Fruit fly (Drosophila melanogaster) whole organism, embryonic: ENCODE results near the gene tub.

Experiments used
- CG14667 ChIP-seq: fragments of 200-800 bp; sonication (Bioruptor generic); IDR thresholded peaks from 2 replicates; pipeline ENCODE4 v1.3.6; 2022; ENCODE audit warnings: missing biosample characterization, missing genetic modification characterization
- ato ChIP-seq: fragments of 200-800 bp; sonication (Bioruptor generic); IDR thresholded peaks from 2 replicates; pipeline ENCODE4 v1.3.6; 2022; ENCODE audit warnings: missing biosample characterization, missing genetic modification characterization; ENCODE audit not compliant: partially characterized antibody
- chm ChIP-seq: fragments of 200-800 bp; sonication (Bioruptor generic); IDR thresholded peaks from 2 replicates; pipeline ENCODE4 v1.3.6; 2022; ENCODE audit warnings: missing biosample characterization, missing genetic modification characterization
- ci ChIP-seq: fragments of 200-800 bp; sonication (Bioruptor generic); IDR thresholded peaks from 3 replicates; pipeline ENCODE4 v1.3.6; 2022; ENCODE audit warnings: missing biosample characterization, missing genetic modification characterization
- fd102C ChIP-seq: fragments of 200-800 bp; sonication (Bioruptor generic); optimal IDR thresholded peaks from 2 replicates; lab custom pipeline; 2018; ENCODE audit warnings: missing biosample characterization, mild to moderate bottlenecking, missing genetic modification characterization, moderate library complexity
- ftz-f1 ChIP-seq: fragments of 200-800 bp; sonication (Bioruptor generic); optimal IDR thresholded peaks from 2 replicates; lab custom pipeline; 2016; ENCODE audit warnings: missing biosample characterization, missing genetic modification characterization
- nau ChIP-seq: fragments of 200-800 bp; sonication (Bioruptor generic); optimal IDR thresholded peaks from 3 replicates; lab custom pipeline; 2017; ENCODE audit warnings: missing biosample characterization, mild to moderate bottlenecking, missing genetic modification characterization, missing genetic modification reagents
- org-1 ChIP-seq: fragments of 200-800 bp; sonication (Bioruptor generic); optimal IDR thresholded peaks from 2 replicates; lab custom pipeline; 2017; ENCODE audit warnings: missing biosample characterization, missing genetic modification characterization

DNA sequence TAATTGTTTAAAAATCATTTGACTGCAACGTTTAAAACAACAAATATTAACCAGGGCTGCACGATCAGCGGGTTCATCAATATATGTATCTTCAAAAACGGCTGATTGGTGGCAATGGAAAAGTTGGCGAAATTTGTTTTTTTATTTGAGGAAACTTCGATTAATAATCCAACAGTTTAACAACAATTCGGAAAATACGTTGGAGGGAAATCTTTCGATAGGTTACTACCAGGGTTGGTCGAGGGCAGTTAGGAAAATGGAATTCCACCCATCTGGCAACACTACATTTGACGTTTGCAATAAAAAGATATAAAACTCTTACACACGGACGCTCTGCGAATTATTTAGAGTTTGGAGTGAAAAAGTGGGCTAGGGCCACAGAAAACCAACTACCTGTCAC lies 49.6 kb downstream of the tub start, which contains the start of the genes Lipt2 and CG14650:
- TF ChIP-seq fd102C (GFP tag; lab: Kevin White, UChicago) (no peak), ci (peak; percentile 39; the same call in 1 of the 3 replicates), chm (no peak), ato (GFP tag; lab: Robert Waterston, UW) (no peak; the same call in 1 of the 2 replicates), org-1 (GFP tag; lab: Kevin White, UChicago) (no peak), CG14667 (GFP tag; lab: Robert Waterston, UW) (no peak), ftz-f1 (GFP tag; lab: Kevin White, UChicago) (peak; percentile 36), nau (GFP tag; lab: Kevin White, UChicago) (no peak)
